Worm (Caenorhabditis elegans): ENCODE data around the gene tbx-36.

ce11 chrIV:11952612-11953299 is 2.4 kb downstream of the tbx-36 start, which contains the start of gene gdh-1:
- TF ChIP-seq mcd-1 (GFP tag; IDR thresholded peaks at IDR 0.05) (no peak), unc-62 (GFP tag; optimal IDR thresholded peaks at IDR 0.05) (no peak), ceh-40 (GFP tag; IDR thresholded peaks at IDR 0.05) (no peak)

Measured in whole organism, young adult.